Fruit fly (Drosophila melanogaster) S2 (cell line): ENCODE measurements around the gene CG11342.

Experiments used
- CG8478 ChIP-seq: fragments of >200 bp; optimal IDR thresholded peaks from 2 replicates; lab custom pipeline; 2018
- CTCF ChIP-seq, 2 experiments: fragments of >200 bp; optimal IDR thresholded peaks; 2 replicates each; lab custom pipeline; 2018

DNA sequence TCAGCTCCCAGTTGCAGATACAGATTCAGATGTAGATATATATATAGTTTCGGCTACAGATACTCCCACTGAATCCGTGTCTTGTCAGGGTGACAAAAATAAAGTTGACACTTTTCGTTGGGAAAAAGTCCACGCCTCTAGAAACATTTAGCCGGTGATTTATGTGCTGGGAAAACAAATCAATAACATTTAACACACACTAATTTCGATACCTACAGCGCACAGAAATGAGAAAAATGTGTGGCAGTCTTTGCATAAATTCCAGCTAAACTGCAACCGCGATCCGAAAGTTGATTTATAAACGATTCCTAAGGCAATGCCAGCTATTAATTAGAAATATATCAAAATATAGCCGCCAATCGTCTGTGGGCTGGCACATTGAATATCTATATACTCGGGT lies 21.0 kb upstream of the CG11342 start:
- TF ChIP-seq CG8478 = no peak
- no peak for TF ChIP-seq CTCF (optimal IDR thresholded peaks at IDR 0.05; lab: Kevin White, UChicago)
